Worm (Caenorhabditis elegans): ENCODE results near the gene F22B3.7.

Gene F22B3.7

DNA sequence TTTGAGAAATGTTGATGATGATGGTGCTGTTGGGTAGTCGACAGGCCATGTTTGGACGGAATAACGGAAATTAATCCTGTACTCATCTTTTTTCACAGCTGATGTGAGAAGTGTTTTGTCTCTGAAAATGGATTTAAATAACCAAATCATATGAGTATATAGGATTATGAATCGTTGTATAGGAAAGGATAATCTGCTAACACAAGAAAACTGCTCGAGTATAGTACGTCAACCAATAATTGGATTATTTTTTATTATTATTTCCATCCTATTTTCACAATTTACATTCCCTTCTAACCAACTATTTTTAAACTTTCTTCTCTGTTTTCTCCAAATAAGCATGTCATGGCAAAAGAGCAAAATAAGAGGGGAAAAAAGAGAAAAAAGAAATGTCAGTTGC lies 14.2 kb upstream of the F22B3.7 start:
- TF ChIP-seq elt-3 (tag; optimal IDR thresholded peaks at IDR 0.05) (no peak), sma-9 (GFP tag; optimal IDR thresholded peaks at IDR 0.05) (no peak), sma-9 (tag; optimal IDR thresholded peaks at IDR 0.05) (no peak), lin-39 (tag; optimal IDR thresholded peaks at IDR 0.05) (no peak), nhr-11 (tag; optimal IDR thresholded peaks at IDR 0.05) (no peak), sem-4 (tag; optimal IDR thresholded peaks at IDR 0.05) (no peak), mdl-1 (tag; optimal IDR thresholded peaks at IDR 0.05) (no peak), egl-27 (tag; optimal IDR thresholded peaks at IDR 0.05) (no peak), unc-39 (tag; optimal IDR thresholded peaks at IDR 0.05) (no peak), ceh-82 (tag; optimal IDR thresholded peaks at IDR 0.05) (no peak), gmeb-1 (tag; optimal IDR thresholded peaks at IDR 0.05) (no peak), skn-1 (tag; optimal IDR thresholded peaks at IDR 0.05) (no peak)

DNA sequence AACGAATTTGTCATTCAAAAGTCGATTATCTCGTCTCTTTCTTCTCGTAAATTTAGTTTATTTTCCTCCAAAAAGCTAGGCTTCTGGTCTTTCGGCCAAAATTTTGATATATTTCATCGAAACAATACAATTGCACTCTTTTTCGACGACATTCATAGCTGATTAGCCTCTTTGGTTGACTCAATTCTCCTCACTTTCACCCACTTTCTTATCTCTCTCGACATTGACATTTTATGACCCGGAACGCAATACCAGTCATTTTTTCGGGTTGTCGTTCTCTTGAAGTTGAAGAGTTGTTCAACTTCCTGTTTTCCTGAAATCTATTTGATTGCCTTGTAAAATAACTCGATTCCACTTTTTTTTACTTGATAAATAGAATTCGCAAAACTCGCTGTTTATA lies 13.0 kb upstream of the F22B3.7 start:
- TF ChIP-seq fos-1 (tag; optimal IDR thresholded peaks at IDR 0.05) (peak; percentile 80), nhr-12 (tag; optimal IDR thresholded peaks at IDR 0.05) (no peak)

DNA sequence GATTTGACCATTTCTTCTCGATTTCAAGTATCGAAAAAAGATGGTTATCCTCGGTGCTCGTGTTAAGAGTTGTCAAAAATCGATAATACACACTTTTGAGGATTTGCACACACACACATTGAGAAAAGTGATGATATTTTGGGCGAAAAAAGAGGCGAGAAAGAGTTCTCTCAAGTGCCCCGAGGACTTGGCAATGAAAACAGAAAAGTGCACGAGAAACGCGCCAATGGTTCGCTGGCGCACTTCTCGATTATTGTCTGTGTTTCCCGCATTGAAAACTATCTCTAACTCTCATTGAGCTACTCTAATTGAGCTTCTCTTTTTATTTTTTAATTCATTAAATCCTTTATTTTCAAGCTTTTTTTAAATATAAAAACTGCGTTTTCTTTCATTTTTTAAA lies 12.1 kb upstream of the F22B3.7 start:
- TF ChIP-seq aly-2 (tag; optimal IDR thresholded peaks at IDR 0.05) (no peak), unc-55 (GFP tag; optimal IDR thresholded peaks at IDR 0.05) (peak; percentile 91), skn-1 (tag; optimal IDR thresholded peaks at IDR 0.05) (no peak), F13H6.1 (tag; optimal IDR thresholded peaks at IDR 0.05) (peak; percentile 82), nhr-12 (tag; optimal IDR thresholded peaks at IDR 0.05) (no peak), fos-1 (tag; optimal IDR thresholded peaks at IDR 0.05) (peak; percentile 49), sma-3 (GFP tag; optimal IDR thresholded peaks at IDR 0.05) (peak; percentile 31), nhr-21 (tag; optimal IDR thresholded peaks at IDR 0.05) (no peak), nhr-11 (tag; optimal IDR thresholded peaks at IDR 0.05) (no peak), egl-27 (tag; optimal IDR thresholded peaks at IDR 0.05) (peak; percentile 44), nhr-77 (tag; optimal IDR thresholded peaks at IDR 0.05) (no peak), lin-39 (tag; optimal IDR thresholded peaks at IDR 0.05) (no peak), ztf-1 (GFP tag; conservative IDR thresholded peaks at IDR 0.05) (no peak), ceh-82 (tag; optimal IDR thresholded peaks at IDR 0.05) (no peak), blmp-1 (tag; optimal IDR thresholded peaks at IDR 0.05; ENCODE audit: insufficient read depth) (no peak), C34F6.9 (tag; optimal IDR thresholded peaks at IDR 0.05) (peak; percentile 90), ztf-4 (tag; optimal IDR thresholded peaks at IDR 0.05) (peak; percentile 55), nhr-129 (tag; optimal IDR thresholded peaks at IDR 0.05) (peak; percentile 80), alr-1 (tag; optimal IDR thresholded peaks at IDR 0.05) (no peak), dmd-4 (tag; optimal IDR thresholded peaks at IDR 0.05) (no peak), mab-5 (tag; optimal IDR thresholded peaks at IDR 0.05) (peak; percentile 49), sem-4 (tag; optimal IDR thresholded peaks at IDR 0.05) (peak; percentile 48), Y55F3AM.14 (GFP tag; optimal IDR thresholded peaks at IDR 0.05) (no peak), peb-1 (tag; optimal IDR thresholded peaks at IDR 0.05) (no peak), lsy-2 (tag; optimal IDR thresholded peaks at IDR 0.05) (peak; percentile 73 to 84), nhr-25 (tag; optimal IDR thresholded peaks at IDR 0.05) (no peak), elt-1 (tag; optimal IDR thresholded peaks at IDR 0.05) (no peak), ceh-16 (tag; optimal IDR thresholded peaks at IDR 0.05) (no peak), lin-11 (tag; optimal IDR thresholded peaks at IDR 0.05) (peak; percentile 20), unc-62 (GFP tag; optimal IDR thresholded peaks at IDR 0.05) (no peak), nhr-23 (tag; optimal IDR thresholded peaks at IDR 0.05) (no peak), ama-1 (optimal IDR thresholded peaks at IDR 0.05) (no peak), zag-1 (tag; optimal IDR thresholded peaks at IDR 0.05) (peak; percentile 54), lin-13 (GFP tag; optimal IDR thresholded peaks at IDR 0.05) (peak; percentile 63), mdl-1 (tag; optimal IDR thresholded peaks at IDR 0.05) (no peak), crh-2 (tag; optimal IDR thresholded peaks at IDR 0.05) (peak; percentile 68), nhr-237 (tag; optimal IDR thresholded peaks at IDR 0.05) (no peak), snpc-4 (tag; optimal IDR thresholded peaks at IDR 0.05) (peak; percentile 10), ztf-11 (tag; optimal IDR thresholded peaks at IDR 0.05) (no peak), elt-3 (tag; optimal IDR thresholded peaks at IDR 0.05) (no peak), nhr-10 (tag; optimal IDR thresholded peaks at IDR 0.05) (no peak), sma-9 (GFP tag; optimal IDR thresholded peaks at IDR 0.05) (peak; percentile 53), sma-9 (tag; optimal IDR thresholded peaks at IDR 0.05) (no peak), mbf-1 (tag; optimal IDR thresholded peaks at IDR 0.05) (no peak), ZK546.5 (tag; optimal IDR thresholded peaks at IDR 0.05) (no peak), gmeb-1 (tag; optimal IDR thresholded peaks at IDR 0.05) (peak; percentile 73), unc-39 (tag; optimal IDR thresholded peaks at IDR 0.05) (no peak), nhr-6 (tag; optimal IDR thresholded peaks at IDR 0.05) (no peak), R02D3.7 (tag; optimal IDR thresholded peaks at IDR 0.05) (no peak)

Data from whole organism, L2 larva.